Fruit fly (Drosophila melanogaster): Measurements from ENCODE around the gene Hsp26.

dm6 chr3L:9421621-9422020, 44.4 kb upstream of the Hsp26 start:
- no peak for TF ChIP-seq CG8290 (GFP tag; optimal IDR thresholded peaks at IDR 0.05)
- TF ChIP-seq CG8290 (tag; optimal IDR thresholded peaks at IDR 0.05) = no peak
- TF ChIP-seq Sin3A (optimal IDR thresholded peaks at IDR 0.05) = no peak
- TF ChIP-seq CG12391 (tag; optimal IDR thresholded peaks at IDR 0.05) = no peak
- TF ChIP-seq tgo (GFP tag; IDR thresholded peaks at IDR 0.05) = no peak
- peak; percentile 77 for TF ChIP-seq ac (GFP tag; optimal IDR thresholded peaks at IDR 0.05)
- TF ChIP-seq eyg (GFP tag; optimal IDR thresholded peaks at IDR 0.05) = no peak
- TF ChIP-seq Drgx (GFP tag; IDR thresholded peaks at IDR 0.05) = no peak
- TF ChIP-seq CG2678 (tag; optimal IDR thresholded peaks at IDR 0.05) = no peak
- TF ChIP-seq BtbVII (GFP tag; optimal IDR thresholded peaks at IDR 0.05) = no peak
- TF ChIP-seq vnd (GFP tag; IDR thresholded peaks at IDR 0.05; ENCODE audit: partially characterized antibody) = no peak
